Fruit fly (Drosophila melanogaster): Measurements from ENCODE around the gene CG15202.

Gene CG15202

dm6 chrX:11128828-11129227, 13.5 kb upstream of the CG15202 start, which contains the start of gene SrpRalpha (continued):
- TF ChIP-seq Six4 (GFP tag; optimal IDR thresholded peaks at IDR 0.05) = no peak
- no peak for TF ChIP-seq CG31365 (tag; optimal IDR thresholded peaks at IDR 0.05)
- no peak for TF ChIP-seq CG30431 (GFP tag; optimal IDR thresholded peaks at IDR 0.05)
- no peak for TF ChIP-seq CG15269 (tag; optimal IDR thresholded peaks at IDR 0.05)
- no peak for TF ChIP-seq Ptx1 (GFP tag; IDR thresholded peaks at IDR 0.05)
- TF ChIP-seq fd64A (GFP tag; optimal IDR thresholded peaks at IDR 0.05) = no peak
- TF ChIP-seq CG3847 (GFP tag; IDR thresholded peaks at IDR 0.05) = no peak
- TF ChIP-seq gsb-n (tag; optimal IDR thresholded peaks at IDR 0.05) = no peak
- no peak for TF ChIP-seq CG15601 (tag; optimal IDR thresholded peaks at IDR 0.05)
- no peak for TF ChIP-seq CG9437 (GFP tag; optimal IDR thresholded peaks at IDR 0.05)
- TF ChIP-seq usp (GFP tag; optimal IDR thresholded peaks at IDR 0.05) = no peak
- no peak for TF ChIP-seq NC2α (GFP tag; optimal IDR thresholded peaks at IDR 0.05)
- TF ChIP-seq CG17802 (tag; optimal IDR thresholded peaks at IDR 0.05) = no peak
- no peak for TF ChIP-seq lab (GFP tag; optimal IDR thresholded peaks at IDR 0.05)
- TF ChIP-seq Abd-B (GFP tag; optimal IDR thresholded peaks at IDR 0.05) = no peak
- TF ChIP-seq CG9797 (GFP tag; optimal IDR thresholded peaks at IDR 0.05) = no peak
- TF ChIP-seq btn (GFP tag; optimal IDR thresholded peaks at IDR 0.05) = no peak
- TF ChIP-seq Sin3A (optimal IDR thresholded peaks at IDR 0.05) = no peak
- TF ChIP-seq NFAT (GFP tag; IDR thresholded peaks at IDR 0.05) = no peak
- TF ChIP-seq CG2129 (GFP tag; IDR thresholded peaks at IDR 0.05; ENCODE audit: partially characterized antibody) = no peak
- TF ChIP-seq GATAe (GFP tag; conservative IDR thresholded peaks at IDR 0.05) = no peak
- TF ChIP-seq CG12155 (GFP tag; optimal IDR thresholded peaks at IDR 0.05) = no peak
- TF ChIP-seq fru (optimal IDR thresholded peaks at IDR 0.05) = no peak
- no peak for TF ChIP-seq Blimp-1 (GFP tag; optimal IDR thresholded peaks at IDR 0.05)
- TF ChIP-seq bigmax (GFP tag; optimal IDR thresholded peaks at IDR 0.05) = no peak
- TF ChIP-seq Dp (GFP tag; optimal IDR thresholded peaks at IDR 0.05) = peak; percentile 63
- no peak for TF ChIP-seq CG12744 (GFP tag; optimal IDR thresholded peaks at IDR 0.05)
- TF ChIP-seq CG7839 (tag; optimal IDR thresholded peaks at IDR 0.05) = no peak
- TF ChIP-seq CG6175 (GFP tag; IDR thresholded peaks at IDR 0.05) = no peak
- TF ChIP-seq kni (GFP tag; optimal IDR thresholded peaks at IDR 0.05) = no peak
- no peak for TF ChIP-seq sqz (GFP tag; optimal IDR thresholded peaks at IDR 0.05)
- no peak for TF ChIP-seq crc (GFP tag; optimal IDR thresholded peaks at IDR 0.05)
- TF ChIP-seq Bteb2 (GFP tag; optimal IDR thresholded peaks at IDR 0.05) = no peak
- no peak for TF ChIP-seq CG7786 (GFP tag; optimal IDR thresholded peaks at IDR 0.05)
- TF ChIP-seq sima (GFP tag; optimal IDR thresholded peaks at IDR 0.05) = no peak
- no peak for TF ChIP-seq CG14050 (GFP tag; IDR thresholded peaks at IDR 0.05)
- TF ChIP-seq kay (GFP tag; optimal IDR thresholded peaks at IDR 0.05) = no peak
- no peak for TF ChIP-seq ato (GFP tag; IDR thresholded peaks at IDR 0.05; ENCODE audit: partially characterized antibody)
- TF ChIP-seq Myb (GFP tag; optimal IDR thresholded peaks at IDR 0.05) = peak; percentile 93
- peak; percentile 42; the same call in 1 of the 2 replicates for TF ChIP-seq Scr (GFP tag; IDR thresholded peaks at IDR 0.05; ENCODE audit: partially characterized antibody)
- TF ChIP-seq phol (tag; optimal IDR thresholded peaks at IDR 0.05) = no peak
- no peak for TF ChIP-seq CG30020 (tag; optimal IDR thresholded peaks at IDR 0.05)
- no peak for TF ChIP-seq CG18476 (GFP tag; optimal IDR thresholded peaks at IDR 0.05)
- peak; percentile 3 for TF ChIP-seq dm (GFP tag; optimal IDR thresholded peaks at IDR 0.05)
- no peak for TF ChIP-seq CG3065 (GFP tag; optimal IDR thresholded peaks at IDR 0.05)
- TF ChIP-seq shn (GFP tag; optimal IDR thresholded peaks at IDR 0.05) = no peak
- TF ChIP-seq E2f2 (GFP tag; IDR thresholded peaks at IDR 0.05) = peak; percentile 74
- no peak for TF ChIP-seq Sry-β (GFP tag; optimal IDR thresholded peaks at IDR 0.05)
- no peak for TF ChIP-seq da (GFP tag; optimal IDR thresholded peaks at IDR 0.05)
- peak; percentile 55 for TF ChIP-seq CG13287 (GFP tag; IDR thresholded peaks at IDR 0.05; ENCODE audit: partially characterized antibody)
- TF ChIP-seq CG13296 (GFP tag; optimal IDR thresholded peaks at IDR 0.05) = no peak
- TF ChIP-seq tll (GFP tag; optimal IDR thresholded peaks at IDR 0.05) = no peak

Measured in whole organism, embryonic.